Fruit fly (Drosophila melanogaster): ENCODE results near the gene Pglym78.

- no peak for TF ChIP-seq CG1233 (GFP tag; optimal IDR thresholded peaks at IDR 0.05)
- no peak for TF ChIP-seq run (tag; optimal IDR thresholded peaks at IDR 0.05)
- TF ChIP-seq exex (tag; optimal IDR thresholded peaks at IDR 0.05) = no peak
- TF ChIP-seq CG15269 (tag; optimal IDR thresholded peaks at IDR 0.05) = no peak
- no peak for TF ChIP-seq slp2 (GFP tag; optimal IDR thresholded peaks at IDR 0.05)
- TF ChIP-seq lola (GFP tag; optimal IDR thresholded peaks at IDR 0.05) = no peak
- no peak for TF ChIP-seq fru (optimal IDR thresholded peaks at IDR 0.05)
- TF ChIP-seq CG9609 (GFP tag; optimal IDR thresholded peaks at IDR 0.05) = no peak
These were observed 8.0 kb upstream of the Pglym78 start for dm6 chr3R:29139767-29140755.

Measured in whole organism, embryonic.